Fruit fly (Drosophila melanogaster): ENCODE data around the gene CG12105.

The CG12105 gene

dm6 chr3L:1584003-1584402 is 31.6 kb downstream of the CG12105 start (continued):
- TF ChIP-seq ara (GFP tag; IDR thresholded peaks at IDR 0.05): peak; percentile 74
- 0 out of 2 replicates have a peak, but pooled peaks have one; percentile 50 for TF ChIP-seq CG43689 (GFP tag; IDR thresholded peaks at IDR 0.05)
- no peak for TF ChIP-seq prd (optimal IDR thresholded peaks at IDR 0.05)
- peak; percentile 86 for TF ChIP-seq prd (GFP tag; IDR thresholded peaks at IDR 0.05)
- TF ChIP-seq CG11247 (GFP tag; IDR thresholded peaks at IDR 0.05): 0 out of 2 replicates have a peak, but pooled peaks have one; percentile 42
- no peak for TF ChIP-seq br (optimal IDR thresholded peaks at IDR 0.05)
- peak; percentile 68 for TF ChIP-seq CG30403 (GFP tag; optimal IDR thresholded peaks at IDR 0.05)
- peak; percentile 19 for TF ChIP-seq CG9876 (GFP tag; optimal IDR thresholded peaks at IDR 0.05)
- TF ChIP-seq oc (tag; optimal IDR thresholded peaks at IDR 0.05): peak; percentile 59
- peak; percentile 19; the same call in 1 of the 2 replicates for TF ChIP-seq crol (GFP tag; IDR thresholded peaks at IDR 0.05)
- peak; percentile 84 for TF ChIP-seq CG1603 (tag; optimal IDR thresholded peaks at IDR 0.05)
- no peak for TF ChIP-seq CG4282 (GFP tag; optimal IDR thresholded peaks at IDR 0.05)
- peak; percentile 25 for TF ChIP-seq odd (GFP tag; optimal IDR thresholded peaks at IDR 0.05)
- TF ChIP-seq esg (GFP tag; conservative IDR thresholded peaks at IDR 0.05): peak; percentile 71
- TF ChIP-seq Atf3 (GFP tag; optimal IDR thresholded peaks at IDR 0.05): peak; percentile 52
- peak; percentile 62; the same call in 2 of the 3 replicates for TF ChIP-seq dysf (GFP tag; IDR thresholded peaks at IDR 0.05)
- TF ChIP-seq CG17359 (tag; optimal IDR thresholded peaks at IDR 0.05): peak; percentile 27
- no peak for TF ChIP-seq CG7271 (tag; optimal IDR thresholded peaks at IDR 0.05)
- peak; percentile 33 for TF ChIP-seq CG7556 (GFP tag; optimal IDR thresholded peaks at IDR 0.05)
- no peak for TF ChIP-seq CG11504 (tag; optimal IDR thresholded peaks at IDR 0.05)
- TF ChIP-seq tap (tag; optimal IDR thresholded peaks at IDR 0.05): peak; percentile 50
- TF ChIP-seq CG18262 (tag; optimal IDR thresholded peaks at IDR 0.05): peak; percentile 80
- peak; percentile 72 for TF ChIP-seq Oli (tag; optimal IDR thresholded peaks at IDR 0.05)
- peak; percentile 22; the same call in 1 of the 2 replicates for TF ChIP-seq seq (GFP tag; IDR thresholded peaks at IDR 0.05)
- TF ChIP-seq CG17568 (GFP tag; optimal IDR thresholded peaks at IDR 0.05): peak; percentile 56
- peak; percentile 24 for TF ChIP-seq gcm (GFP tag; optimal IDR thresholded peaks at IDR 0.05)
- peak; percentile 59 for TF ChIP-seq CG15601 (tag; optimal IDR thresholded peaks at IDR 0.05)
- peak; percentile 55 for TF ChIP-seq CG13624 (GFP tag; optimal IDR thresholded peaks at IDR 0.05)
- TF ChIP-seq CG33213 (GFP tag; optimal IDR thresholded peaks at IDR 0.05): no peak
- TF ChIP-seq CG8944 (GFP tag; optimal IDR thresholded peaks at IDR 0.05): peak; percentile 53
- TF ChIP-seq Xrp1 (GFP tag; IDR thresholded peaks at IDR 0.05): peak; percentile 86
- TF ChIP-seq CG2199 (GFP tag; IDR thresholded peaks at IDR 0.05): no peak
- peak; percentile 80 for TF ChIP-seq CG2712 (tag; optimal IDR thresholded peaks at IDR 0.05)
- TF ChIP-seq trem (tag; optimal IDR thresholded peaks at IDR 0.05): peak; percentile 0
- TF ChIP-seq CG11696 (GFP tag; IDR thresholded peaks at IDR 0.05): peak; percentile 37; the same call in 1 of the 2 replicates
- TF ChIP-seq CG11398 (GFP tag; optimal IDR thresholded peaks at IDR 0.05): peak; percentile 38
- TF ChIP-seq nau (GFP tag; optimal IDR thresholded peaks at IDR 0.05): no peak
- TF ChIP-seq CG11093 (GFP tag; IDR thresholded peaks at IDR 0.05): 0 out of 3 replicates have a peak, but pooled peaks have one; percentile 14
- TF ChIP-seq Med (GFP tag): peak; percentile 93
- TF ChIP-seq CG8924 (tag; optimal IDR thresholded peaks at IDR 0.05): peak; percentile 69
- peak; percentile 56 for TF ChIP-seq CG16863 (GFP tag; optimal IDR thresholded peaks at IDR 0.05)
- TF ChIP-seq CG2116 (GFP tag; optimal IDR thresholded peaks at IDR 0.05): peak; percentile 18
- no peak for TF ChIP-seq CG31365 (tag; optimal IDR thresholded peaks at IDR 0.05)
- peak; percentile 38 for TF ChIP-seq CG18619 (GFP tag; optimal IDR thresholded peaks at IDR 0.05)
- TF ChIP-seq Rx (GFP tag; IDR thresholded peaks at IDR 0.05): peak; percentile 59
- TF ChIP-seq Xbp1 (GFP tag; optimal IDR thresholded peaks at IDR 0.05): peak; percentile 73
- TF ChIP-seq ewg (GFP tag; optimal IDR thresholded peaks at IDR 0.05): peak; percentile 57
- peak; percentile 23 for TF ChIP-seq CG13123 (GFP tag; optimal IDR thresholded peaks at IDR 0.05)
- TF ChIP-seq gem (tag; optimal IDR thresholded peaks at IDR 0.05): peak; percentile 78
- TF ChIP-seq repo (GFP tag; optimal IDR thresholded peaks at IDR 0.05): no peak
- TF ChIP-seq Hr51 (GFP tag; optimal IDR thresholded peaks at IDR 0.05): peak; percentile 41 to 71
